Fruit fly (Drosophila melanogaster) whole organism, prepupa: ENCODE measurements around the gene Osi6.

Source experiments
- CG31627 ChIP-seq: fragments of 200-800 bp; sonication (Bioruptor generic); optimal IDR thresholded peaks from 3 replicates; lab custom pipeline; 2016; ENCODE audit warnings: missing biosample characterization, missing genetic modification characterization
- CG32006 ChIP-seq: fragments of 200-800 bp; sonication (Bioruptor generic); optimal IDR thresholded peaks from 3 replicates; lab custom pipeline; 2017; ENCODE audit warnings: missing biosample characterization, mild to moderate bottlenecking, missing genetic modification characterization
- CG3919 ChIP-seq: fragments of 200-800 bp; sonication (Bioruptor generic); optimal IDR thresholded peaks from 3 replicates; lab custom pipeline; 2016; ENCODE audit warnings: missing biosample characterization, missing genetic modification characterization
- CG6854 ChIP-seq: fragments of 200-800 bp; sonication (Bioruptor generic); optimal IDR thresholded peaks from 2 replicates; lab custom pipeline; 2017; ENCODE audit warnings: missing biosample characterization, mild to moderate bottlenecking, missing genetic modification characterization
- Gug ChIP-seq: fragments of 200-800 bp; sonication (Bioruptor generic); IDR thresholded peaks from 2 replicates; pipeline ENCODE4 v1.3.6; 2022; ENCODE audit warnings: missing biosample characterization, missing genetic modification characterization
- Hr39 ChIP-seq: fragments of 200-800 bp; sonication (Bioruptor generic); optimal IDR thresholded peaks from 2 replicates; lab custom pipeline; 2016; ENCODE audit warnings: missing biosample characterization, missing genetic modification characterization
- Hr4 ChIP-seq: fragments of 200-800 bp; sonication (Bioruptor generic); optimal IDR thresholded peaks from 3 replicates; lab custom pipeline; 2016; ENCODE audit warnings: missing biosample characterization, missing genetic modification characterization
- Smox ChIP-seq: fragments of 200-800 bp; sonication (Bioruptor generic); optimal IDR thresholded peaks from 3 replicates; lab custom pipeline; 2016; ENCODE audit warnings: missing biosample characterization, missing genetic modification characterization
- fkh ChIP-seq: fragments of 200-800 bp; sonication (Bioruptor generic); optimal IDR thresholded peaks from 3 replicates; lab custom pipeline; 2017; ENCODE audit warnings: missing biosample characterization, mild to moderate bottlenecking, missing genetic modification characterization, moderate library complexity

dm6 chr3R:6226997-6227562 lies 7.4 kb upstream of the Osi6 start, which contains the start of gene Osi5:
- TF ChIP-seq CG3919 (GFP tag; lab: Kevin White, UChicago) (no peak), Hr39 (GFP tag; lab: Kevin White, UChicago) (no peak), Gug (GFP tag; lab: Robert Waterston, UW) (no peak), CG32006 (GFP tag; lab: Kevin White, UChicago) (no peak), Hr4 (GFP tag; lab: Kevin White, UChicago) (no peak), CG31627 (GFP tag; lab: Kevin White, UChicago) (no peak), CG6854 (GFP tag; lab: Kevin White, UChicago) (no peak), fkh (GFP tag; lab: Kevin White, UChicago) (no peak), Smox (GFP tag; lab: Kevin White, UChicago) (no peak)
